Fruit fly (Drosophila melanogaster) whole organism, embryonic: Measurements from ENCODE around the gene CG31230.

ENCODE experiments used
- Atf3 ChIP-seq: fragments of 200-800 bp; sonication (Bioruptor generic); optimal IDR thresholded peaks from 3 replicates; lab custom pipeline; 2016; ENCODE audit warnings: missing biosample characterization, missing genetic modification characterization
- Blimp-1 ChIP-seq: fragments of 200-800 bp; sonication (Bioruptor generic); optimal IDR thresholded peaks from 3 replicates; lab custom pipeline; 2018; ENCODE audit warnings: missing biosample characterization, missing genetic modification characterization, mild to moderate bottlenecking, moderate library complexity, missing genetic modification reagents
- CG10565 ChIP-seq: fragments of 200-800 bp; sonication (Bioruptor generic); optimal IDR thresholded peaks from 3 replicates; lab custom pipeline; 2016; ENCODE audit warnings: missing biosample characterization, mild to moderate bottlenecking, missing genetic modification characterization
- CG14441 ChIP-seq: fragments of 200-800 bp; sonication (Bioruptor generic); IDR thresholded peaks from 2 replicates; pipeline ENCODE4 v1.3.6; 2022; ENCODE audit warnings: missing biosample characterization, missing genetic modification characterization
- CG32767 ChIP-seq: fragments of 200-800 bp; sonication (Bioruptor generic); IDR thresholded peaks from 2 replicates; pipeline ENCODE4 v1.3.6; 2022; ENCODE audit warnings: missing biosample characterization, missing genetic modification characterization
- Lpt ChIP-seq: fragments of >200 bp; optimal IDR thresholded peaks from 2 replicates; lab custom pipeline; 2018; ENCODE audit warnings: missing biosample characterization, missing genetic modification characterization
- Sin3A ChIP-seq: fragments of >200 bp; optimal IDR thresholded peaks from 2 replicates; lab custom pipeline; 2018
- ems ChIP-seq: fragments of 200-800 bp; sonication (Bioruptor generic); optimal IDR thresholded peaks from 3 replicates; lab custom pipeline; 2016; ENCODE audit warnings: missing biosample characterization, missing genetic modification characterization
- grau ChIP-seq: fragments of 200-800 bp; optimal IDR thresholded peaks from 3 replicates; lab custom pipeline; 2019; ENCODE audit warnings: missing biosample characterization, mild to moderate bottlenecking, missing genetic modification characterization, moderate library complexity
- knrl ChIP-seq: fragments of 200-800 bp; sonication (Bioruptor generic); IDR thresholded peaks from 3 replicates; pipeline ENCODE4 v1.3.6; 2022; ENCODE audit warnings: missing biosample characterization, missing genetic modification characterization; ENCODE audit not compliant: partially characterized antibody
- lmd ChIP-seq: fragments of 200-800 bp; sonication (Bioruptor generic); IDR thresholded peaks from 2 replicates; pipeline ENCODE4 v1.3.6; 2022; ENCODE audit warnings: missing biosample characterization, missing genetic modification characterization
- tgo ChIP-seq: fragments of 200-800 bp; sonication (Bioruptor generic); IDR thresholded peaks from 3 replicates; pipeline ENCODE4 v1.3.6; 2022; ENCODE audit warnings: missing biosample characterization, missing genetic modification characterization

DNA sequence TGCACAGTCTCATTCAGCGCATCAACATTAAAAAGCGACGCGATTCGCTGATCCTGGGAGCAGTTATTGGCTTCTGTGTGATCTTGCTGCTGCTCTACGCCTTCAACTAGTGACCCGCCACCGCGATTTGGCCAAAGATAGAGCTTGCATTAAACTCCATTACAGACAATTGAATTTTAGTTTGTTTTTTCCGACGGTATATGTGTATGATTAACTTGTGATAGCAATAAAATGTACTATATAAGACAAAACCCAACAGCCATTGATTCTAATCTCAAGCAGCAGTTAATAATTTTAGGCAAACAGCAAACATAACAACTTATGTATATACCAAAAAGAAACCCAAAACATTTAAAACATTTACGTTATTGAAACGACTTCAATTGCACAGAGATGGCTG, 6.4 kb upstream of the CG31230 start, which contains the start of gene CG31231:
- TF ChIP-seq Atf3 (GFP tag; lab: Kevin White, UChicago) = no peak
- no peak for TF ChIP-seq lmd (GFP tag; lab: Robert Waterston, UW)
- no peak for TF ChIP-seq Lpt (GFP tag; lab: Kevin White, UChicago)
- TF ChIP-seq CG14441 (GFP tag; lab: Robert Waterston, UW) = no peak
- no peak for TF ChIP-seq Sin3A (lab: Kevin White, UChicago)
- no peak for TF ChIP-seq knrl (GFP tag; lab: Robert Waterston, UW)
- no peak for TF ChIP-seq ems (GFP tag; lab: Kevin White, UChicago)
- TF ChIP-seq CG32767 (GFP tag; lab: Robert Waterston, UW) = no peak
- TF ChIP-seq Blimp-1 = no peak
- no peak for TF ChIP-seq CG10565 (GFP tag; lab: Kevin White, UChicago)
- TF ChIP-seq tgo (GFP tag; lab: Robert Waterston, UW) = no peak
- no peak for TF ChIP-seq grau (tag; lab: Kevin White, UChicago)
